Worm (Caenorhabditis elegans) whole organism, L1 larva: ENCODE data around the gene C06C3.7.

ENCODE experiments used
- lsy-2 ChIP-seq, 2 experiments: fragments of 150-350 bp; optimal IDR thresholded peaks; 2 replicates each; lab custom pipeline; 2014; ENCODE audit warnings: missing biosample characterization in 2 of 2, missing genetic modification characterization in 2 of 2
- nhr-85 ChIP-seq: sonication (generic microtip); peaks from one replicate; lab custom pipeline; 2016; ENCODE audit warnings: missing genetic modification characterization, inconsistent platforms, missing compliant biosample characterization

ce11 chrII:9412086-9412608, 26.8 kb downstream of the C06C3.7 start, which contains the start of gene arrd-3:
- no peak for TF ChIP-seq nhr-85 (tag; lab: Kevin White, UChicago)
- TF ChIP-seq lsy-2 (tag; optimal IDR thresholded peaks at IDR 0.05; lab: Kevin White, UChicago) = no peak
